Fruit fly (Drosophila melanogaster) whole organism: Measurements from ENCODE around the gene IFT43.

Experiments used
- CG8478 ChIP-seq: fragments of >200 bp; optimal IDR thresholded peaks from 2 replicates; lab custom pipeline; 2018; ENCODE audit warnings: inconsistent platforms
- EcR ChIP-seq, 2 experiments: fragments of >200 bp; optimal IDR thresholded peaks; 2 replicates each; lab custom pipeline; 2017; ENCODE audit warnings: missing biosample characterization in 2 of 2, missing genetic modification characterization in 2 of 2, missing genetic modification reagents in 2 of 2
- pan ChIP-seq: fragments of >200 bp; optimal IDR thresholded peaks from 2 replicates; lab custom pipeline; 2017
- psq ChIP-seq: fragments of >200 bp; optimal IDR thresholded peaks from 2 replicates; lab custom pipeline; 2017
- usp ChIP-seq: fragments of >200 bp; optimal IDR thresholded peaks from 2 replicates; lab custom pipeline; 2017; ENCODE audit warnings: missing biosample characterization, missing genetic modification characterization, mixed read lengths

DNA sequence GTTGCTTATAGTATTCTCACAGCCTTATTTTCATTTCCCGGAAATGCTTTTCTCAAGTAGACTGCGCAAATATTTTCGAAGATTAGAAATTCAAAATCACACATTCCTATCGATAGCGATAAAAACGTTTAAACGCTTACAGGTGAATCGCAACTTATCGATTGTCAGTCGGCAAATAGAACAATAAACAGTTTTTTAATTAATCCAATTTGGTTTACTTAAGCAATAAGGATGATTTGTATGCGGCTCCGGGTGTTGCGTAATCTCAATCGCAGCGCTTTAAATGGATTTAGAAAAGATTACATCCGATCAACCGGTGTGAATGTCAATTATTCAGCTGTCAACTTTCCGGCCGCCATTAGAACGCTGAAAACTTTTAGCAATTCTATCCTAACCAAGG, 12.8 kb upstream of the IFT43 start, which contains the start of the genes CG6180 and CG15484:
- TF ChIP-seq usp (no peak), psq (lab: Kevin White, UChicago) (no peak), EcR (GFP tag; optimal IDR thresholded peaks at IDR 0.05; lab: Kevin White, UChicago) (no peak), pan (lab: Kevin White, UChicago) (no peak), CG8478 (lab: Kevin White, UChicago) (no peak)
